Worm (Caenorhabditis elegans) whole organism, young adult: Measurements from ENCODE around the gene Y56A3A.22.
A peak's percentile ranks its signal among the peaks of the same experiment; 100 is the strongest.

Source experiments
- B0019.2 ChIP-seq: fragments of 200-800 bp; sonication (Bioruptor generic); conservative IDR thresholded peaks from 2 replicates; pipeline ENCODE4 v1.3.6; 2022; ENCODE audit warnings: missing genetic modification reagents, missing genetic modification characterization, missing compliant biosample characterization
- C06A6.2 ChIP-seq: fragments of 200-800 bp; sonication (Bioruptor generic); conservative IDR thresholded peaks from 2 replicates; pipeline ENCODE4 v1.3.6; 2022; ENCODE audit warnings: missing genetic modification characterization, missing compliant biosample characterization
- F10E7.11 ChIP-seq: sonication (generic microtip); optimal IDR thresholded peaks from 2 replicates; lab custom pipeline; 2017; ENCODE audit warnings: mild to moderate bottlenecking, missing genetic modification characterization, moderate library complexity, missing compliant biosample characterization
- F23B12.7 ChIP-seq: sonication (generic microtip); optimal IDR thresholded peaks from 2 replicates; lab custom pipeline; 2017; ENCODE audit warnings: missing genetic modification characterization, mild to moderate bottlenecking, missing compliant biosample characterization, antibody characterized with exemption, moderate library complexity; ENCODE audit not compliant: insufficient read depth
- K12H6.12 ChIP-seq: fragments of 200-800 bp; sonication (Bioruptor generic); optimal IDR thresholded peaks from 2 replicates; lab custom pipeline; 2018; ENCODE audit warnings: mild to moderate bottlenecking, missing genetic modification characterization, missing compliant biosample characterization
- T07F8.4 ChIP-seq: sonication (generic microtip); optimal IDR thresholded peaks from 2 replicates; lab custom pipeline; 2016; ENCODE audit warnings: mild to moderate bottlenecking, missing genetic modification characterization, moderate library complexity, missing compliant biosample characterization
- Y53G8AR.9 ChIP-seq: fragments of 200-800 bp; sonication (Bioruptor generic); conservative IDR thresholded peaks from 2 replicates; pipeline ENCODE4 v1.3.6; 2022; ENCODE audit warnings: missing genetic modification reagents, missing genetic modification characterization, missing compliant biosample characterization
- Y95B8A.8 ChIP-seq: fragments of 200-800 bp; sonication (Bioruptor generic); IDR thresholded peaks from 2 replicates; pipeline ENCODE4 v1.3.6; 2022; ENCODE audit warnings: missing genetic modification reagents, missing genetic modification characterization, missing compliant biosample characterization
- ZK185.1 ChIP-seq: sonication (generic microtip); optimal IDR thresholded peaks from 2 replicates; lab custom pipeline; 2016; ENCODE audit warnings: mild to moderate bottlenecking, missing genetic modification characterization, missing compliant biosample characterization; ENCODE audit not compliant: poor library complexity, severe bottlenecking
- aptf-3 ChIP-seq: fragments of 200-800 bp; sonication (Bioruptor generic); IDR thresholded peaks from 2 replicates; pipeline ENCODE4 v1.3.6; 2022; ENCODE audit warnings: missing genetic modification characterization, missing compliant biosample characterization
- athp-1 ChIP-seq: sonication (generic microtip); optimal IDR thresholded peaks from 2 replicates; lab custom pipeline; 2017; ENCODE audit warnings: mild to moderate bottlenecking, missing genetic modification characterization, missing compliant biosample characterization
- bed-1 ChIP-seq: fragments of 200-800 bp; sonication (Bioruptor generic); IDR thresholded peaks from 2 replicates; pipeline ENCODE4 v1.3.6; 2022; ENCODE audit warnings: missing genetic modification reagents, missing genetic modification characterization, missing compliant biosample characterization
- bed-2 ChIP-seq: fragments of 200-800 bp; sonication (Bioruptor generic); IDR thresholded peaks from 2 replicates; pipeline ENCODE4 v1.3.6; 2022; ENCODE audit warnings: missing genetic modification reagents, missing genetic modification characterization, missing compliant biosample characterization
- cebp-1 ChIP-seq, 2 experiments: fragments of 200-800 bp in 1 of 2; sonication (Bioruptor generic) in 1 of 2; sonication (generic microtip) in 1 of 2; IDR thresholded peaks in 1 of 2; optimal IDR thresholded peaks in 1 of 2; 2 replicates each; pipeline versions ENCODE4 v1.3.6 to Lab custom; 2017 to 2022; ENCODE audit warnings: missing compliant biosample characterization in 2 of 2, missing genetic modification characterization in 2 of 2, mild to moderate bottlenecking in 1 of 2, missing genetic modification reagents in 1 of 2, moderate library complexity in 1 of 2
- ceh-100 ChIP-seq: fragments of 200-800 bp; sonication (Bioruptor generic); IDR thresholded peaks from 2 replicates; pipeline ENCODE4 v1.3.6; 2022; ENCODE audit warnings: missing genetic modification reagents, missing genetic modification characterization, missing compliant biosample characterization
- ceh-27 ChIP-seq: fragments of 200-800 bp; sonication (Bioruptor generic); optimal IDR thresholded peaks from 2 replicates; lab custom pipeline; 2018; ENCODE audit warnings: mild to moderate bottlenecking, missing genetic modification characterization, moderate library complexity, missing compliant biosample characterization
- ceh-91 ChIP-seq: fragments of 200-800 bp; sonication (Bioruptor generic); IDR thresholded peaks from 2 replicates; pipeline ENCODE4 v1.3.6; 2022; ENCODE audit warnings: missing genetic modification reagents, missing genetic modification characterization, missing compliant biosample characterization
- chd-7 ChIP-seq: sonication (generic microtip); optimal IDR thresholded peaks from 2 replicates; lab custom pipeline; 2016; ENCODE audit warnings: mild to moderate bottlenecking, missing genetic modification characterization, moderate library complexity, missing compliant biosample characterization
- dox-1 ChIP-seq: fragments of 200-800 bp; sonication (Bioruptor generic); IDR thresholded peaks from 2 replicates; pipeline ENCODE4 v1.3.6; 2022; ENCODE audit warnings: missing genetic modification reagents, missing genetic modification characterization, missing compliant biosample characterization
- dpl-1 ChIP-seq: fragments of 150-350 bp; optimal IDR thresholded peaks from 2 replicates; lab custom pipeline; 2014; ENCODE audit warnings: missing biosample characterization, missing genetic modification reagents, missing genetic modification characterization
- efl-1 ChIP-seq: fragments of 150-350 bp; optimal IDR thresholded peaks from 2 replicates; lab custom pipeline; 2014; ENCODE audit warnings: missing biosample characterization, missing genetic modification reagents, missing genetic modification characterization
- egrh-3 ChIP-seq: fragments of 200-800 bp; sonication (Bioruptor generic); IDR thresholded peaks from 2 replicates; pipeline ENCODE4 v1.3.6; 2022; ENCODE audit warnings: missing genetic modification reagents, missing genetic modification characterization, missing compliant biosample characterization
- ekl-4 ChIP-seq: fragments of 200-800 bp; sonication (Bioruptor generic); IDR thresholded peaks from 2 replicates; pipeline ENCODE4 v1.3.6; 2022; ENCODE audit warnings: missing genetic modification reagents, missing genetic modification characterization, missing compliant biosample characterization
- ets-4 ChIP-seq: fragments of 200-800 bp; sonication (Bioruptor generic); optimal IDR thresholded peaks from 2 replicates; lab custom pipeline; 2018; ENCODE audit warnings: mild to moderate bottlenecking, missing genetic modification characterization, missing compliant biosample characterization
- hmg-20 ChIP-seq: fragments of 200-800 bp; sonication (Bioruptor generic); IDR thresholded peaks from 2 replicates; pipeline ENCODE4 v1.3.6; 2022; ENCODE audit warnings: missing genetic modification reagents, missing genetic modification characterization, missing compliant biosample characterization
- hrde-1 ChIP-seq: sonication (generic microtip); optimal IDR thresholded peaks from 2 replicates; lab custom pipeline; 2016; ENCODE audit warnings: missing genetic modification characterization, mild to moderate bottlenecking, missing compliant biosample characterization, moderate library complexity, missing genotype, missing genetic modification reagents, borderline replicate concordance
- let-607 ChIP-seq, 2 experiments: fragments of 200-800 bp in 1 of 2; sonication (Bioruptor generic) in 1 of 2; sonication (generic microtip) in 1 of 2; optimal IDR thresholded peaks; 2 replicates each; lab custom pipeline; 2016 to 2018; ENCODE audit warnings: mild to moderate bottlenecking in 2 of 2, missing compliant biosample characterization in 2 of 2, missing genetic modification characterization in 2 of 2, moderate library complexity in 2 of 2, missing genotype in 1 of 2
- lin-26 ChIP-seq: fragments of 200-800 bp; sonication (Bioruptor generic); IDR thresholded peaks from 2 replicates; pipeline ENCODE4 v1.3.6; 2022; ENCODE audit warnings: missing genetic modification reagents, missing genetic modification characterization, missing compliant biosample characterization
- lin-54 ChIP-seq: fragments of 200-800 bp; sonication (Bioruptor generic); optimal IDR thresholded peaks from 2 replicates; lab custom pipeline; 2018; ENCODE audit warnings: mild to moderate bottlenecking, missing genetic modification characterization, missing compliant biosample characterization
- lsy-27 ChIP-seq: sonication (generic microtip); optimal IDR thresholded peaks from 2 replicates; lab custom pipeline; 2017; ENCODE audit warnings: missing genetic modification characterization, mild to moderate bottlenecking, missing compliant biosample characterization, antibody characterized with exemption, missing genotype, borderline replicate concordance; ENCODE audit not compliant: insufficient read depth
- mel-28 ChIP-seq: sonication (generic microtip); optimal IDR thresholded peaks from 2 replicates; lab custom pipeline; 2016; ENCODE audit warnings: borderline replicate concordance, mild to moderate bottlenecking, missing genetic modification characterization, missing compliant biosample characterization
- nhr-179 ChIP-seq: sonication (generic microtip); optimal IDR thresholded peaks from 2 replicates; lab custom pipeline; 2016; ENCODE audit warnings: mild to moderate bottlenecking, missing genetic modification characterization, missing compliant biosample characterization
- nhr-27 ChIP-seq: fragments of 200-800 bp; sonication (Bioruptor generic); optimal IDR thresholded peaks from 2 replicates; lab custom pipeline; 2018; ENCODE audit warnings: mild to moderate bottlenecking, missing genetic modification characterization, moderate library complexity, missing compliant biosample characterization
- nhr-80 ChIP-seq: sonication (generic microtip); optimal IDR thresholded peaks from 2 replicates; lab custom pipeline; 2016; ENCODE audit warnings: missing genetic modification characterization, missing compliant biosample characterization
- pbrm-1 ChIP-seq: fragments of 200-800 bp; sonication (Bioruptor generic); IDR thresholded peaks from 2 replicates; pipeline ENCODE4 v1.3.6; 2022; ENCODE audit warnings: missing genetic modification reagents, missing genetic modification characterization, missing compliant biosample characterization
- pha-4 ChIP-seq: fragments of 150-350 bp; sonication (generic microtip); optimal IDR thresholded peaks from 2 replicates; lab custom pipeline; 2014; ENCODE audit warnings: missing biosample characterization, missing genetic modification reagents, missing genetic modification characterization
- rcor-1 ChIP-seq: fragments of 200-800 bp; sonication (Bioruptor generic); IDR thresholded peaks from 2 replicates; pipeline ENCODE4 v1.3.6; 2022; ENCODE audit warnings: missing genetic modification reagents, missing genetic modification characterization, missing compliant biosample characterization
- rec-8 ChIP-seq, 2 experiments: sonication (generic microtip); optimal IDR thresholded peaks; 2 replicates each; lab custom pipeline; 2016; ENCODE audit warnings: mild to moderate bottlenecking in 2 of 2, missing genetic modification characterization in 2 of 2, missing genetic modification reagents in 2 of 2, missing genotype in 2 of 2, missing biosample characterization in 1 of 2, missing compliant biosample characterization in 1 of 2, moderate library complexity in 1 of 2
- sdz-38 ChIP-seq: sonication (generic microtip); optimal IDR thresholded peaks from 2 replicates; lab custom pipeline; 2016; ENCODE audit warnings: missing genotype, missing genetic modification characterization, missing compliant biosample characterization
- snpc-4 ChIP-seq, 5 experiments: fragments of 150-350 bp in 1 of 5; sonication (generic microtip) in 4 of 5; optimal IDR thresholded peaks; 2 replicates each; lab custom pipeline; 2014 to 2018; ENCODE audit warnings: missing genetic modification characterization in 5 of 5, missing biosample characterization in 3 of 5, antibody characterized with exemption in 2 of 5, mild to moderate bottlenecking in 2 of 5, missing compliant biosample characterization in 2 of 5, missing genotype in 2 of 5, moderate library complexity in 2 of 5, missing genetic modification reagents in 1 of 5
- tbx-9 ChIP-seq: sonication (generic microtip); optimal IDR thresholded peaks from 2 replicates; lab custom pipeline; 2016; ENCODE audit warnings: borderline replicate concordance, missing genetic modification characterization, inconsistent platforms, missing compliant biosample characterization
- tlf-1 ChIP-seq: fragments of 200-800 bp; sonication (Bioruptor generic); optimal IDR thresholded peaks from 2 replicates; lab custom pipeline; 2018; ENCODE audit warnings: mild to moderate bottlenecking, missing genetic modification characterization, missing compliant biosample characterization
- zim-3 ChIP-seq: sonication (generic microtip); optimal IDR thresholded peaks from 2 replicates; lab custom pipeline; 2017; ENCODE audit warnings: mild to moderate bottlenecking, missing genetic modification characterization, moderate library complexity, missing compliant biosample characterization
- ztf-22 ChIP-seq: fragments of 200-800 bp; sonication (Bioruptor generic); optimal IDR thresholded peaks from 2 replicates; lab custom pipeline; 2018; ENCODE audit warnings: mild to moderate bottlenecking, missing genetic modification characterization, moderate library complexity, missing compliant biosample characterization
- ztf-28 ChIP-seq: fragments of 200-800 bp; sonication (Bioruptor generic); IDR thresholded peaks from 2 replicates; pipeline ENCODE4 v1.3.6; 2022; ENCODE audit warnings: missing genetic modification reagents, missing genetic modification characterization, missing compliant biosample characterization
- ztf-6 ChIP-seq: fragments of 200-800 bp; sonication (Bioruptor generic); IDR thresholded peaks from 2 replicates; pipeline ENCODE4 v1.3.6; 2022; ENCODE audit warnings: missing genetic modification reagents, missing genetic modification characterization, missing compliant biosample characterization

Gene Y56A3A.22

ce11 chrIII:11921658-11922098 is at the start of gene Y56A3A.22 (continued):
- TF ChIP-seq efl-1 (no peak), pbrm-1 (GFP tag; lab: Robert Waterston, UW) (peak; percentile 81), ekl-4 (GFP tag; lab: Robert Waterston, UW) (no peak; the same call in 1 of the 2 replicates), Y95B8A.8 (no peak), rec-8 (tag; optimal IDR thresholded peaks at IDR 0.05; lab: Kevin White, UChicago) (no peak), dox-1 (GFP tag; lab: Robert Waterston, UW) (peak; percentile 49), ets-4 (GFP tag; lab: Kevin White, UChicago) (no peak), mel-28 (tag; lab: Kevin White, UChicago) (no peak), aptf-3 (peak; percentile 73; the same call in 1 of the 2 replicates), snpc-4 (GFP tag; optimal IDR thresholded peaks at IDR 0.05; lab: Kevin White, UChicago) (no peak), snpc-4 (tag; optimal IDR thresholded peaks at IDR 0.05; lab: Kevin White, UChicago) (peak in 2 of 4 experiments; percentile 20 to 24), lin-26 (GFP tag; lab: Robert Waterston, UW) (peak; percentile 55; the same call in 1 of the 2 replicates), pha-4 (no peak), tlf-1 (GFP tag; lab: Kevin White, UChicago) (peak; percentile 71), K12H6.12 (peak; percentile 35), tbx-9 (tag; lab: Kevin White, UChicago) (peak; percentile 56), let-607 (tag; optimal IDR thresholded peaks at IDR 0.05; lab: Kevin White, UChicago) (peak; percentile 24 to 79), T07F8.4 (no peak), ztf-28 (GFP tag; lab: Robert Waterston, UW) (no peak), nhr-80 (tag; lab: Kevin White, UChicago) (no peak), Y53G8AR.9 (GFP tag; lab: Robert Waterston, UW) (peak; percentile 59), dpl-1 (GFP tag; lab: Kevin White, UChicago) (no peak), hmg-20 (GFP tag; lab: Robert Waterston, UW) (peak; percentile 30; the same call in 1 of the 2 replicates), nhr-179 (tag; lab: Kevin White, UChicago) (no peak), rcor-1 (GFP tag; lab: Robert Waterston, UW) (no peak), bed-1 (GFP tag; lab: Robert Waterston, UW) (no peak), F10E7.11 (tag; lab: Kevin White, UChicago) (peak; percentile 20), nhr-27 (peak; percentile 6), chd-7 (peak; percentile 84), bed-2 (GFP tag; lab: Robert Waterston, UW) (no peak), ztf-22 (GFP tag; lab: Kevin White, UChicago) (peak; percentile 22), B0019.2 (GFP tag; lab: Robert Waterston, UW) (no peak), cebp-1 (GFP tag; IDR thresholded peaks at IDR 0.05; lab: Robert Waterston, UW) (no peak), cebp-1 (tag; optimal IDR thresholded peaks at IDR 0.05; lab: Kevin White, UChicago) (peak; percentile 43), egrh-3 (GFP tag; lab: Robert Waterston, UW) (no peak), lin-54 (GFP tag; lab: Kevin White, UChicago) (peak; percentile 8), ceh-100 (GFP tag; lab: Robert Waterston, UW) (0 out of 2 replicates have a peak, but pooled peaks have one; percentile 26), athp-1 (tag; lab: Kevin White, UChicago) (peak; percentile 81), ceh-27 (GFP tag; lab: Kevin White, UChicago) (no peak), ztf-6 (GFP tag; lab: Robert Waterston, UW) (no peak), sdz-38 (tag; lab: Kevin White, UChicago) (no peak), ceh-91 (no peak), F23B12.7 (tag; lab: Kevin White, UChicago) (no peak), lsy-27 (tag; lab: Kevin White, UChicago) (no peak), C06A6.2 (GFP tag; lab: Robert Waterston, UW) (no peak), ZK185.1 (tag; lab: Kevin White, UChicago) (no peak), hrde-1 (tag; lab: Kevin White, UChicago) (peak; percentile 44), zim-3 (tag; lab: Kevin White, UChicago) (peak; percentile 86)
